Fruit fly (Drosophila melanogaster) whole organism, wandering third instar larva: ENCODE data around the gene CG43049.

Experiments used
- Abd-B ChIP-seq: fragments of >200 bp; optimal IDR thresholded peaks from 2 replicates; lab custom pipeline; 2017; ENCODE audit warnings: missing biosample characterization, missing genetic modification characterization
- CG32264 ChIP-seq: fragments of 200-800 bp; sonication (Bioruptor generic); optimal IDR thresholded peaks from 2 replicates; lab custom pipeline; 2016; ENCODE audit warnings: missing biosample characterization, missing genetic modification characterization
- CG9705 ChIP-seq: fragments of 200-800 bp; sonication (Bioruptor generic); optimal IDR thresholded peaks from 2 replicates; lab custom pipeline; 2018; ENCODE audit warnings: missing biosample characterization, mild to moderate bottlenecking, missing genetic modification characterization
- CrebA ChIP-seq: fragments of 200-800 bp; sonication (Bioruptor generic); optimal IDR thresholded peaks from 2 replicates; lab custom pipeline; 2016; ENCODE audit warnings: missing biosample characterization, mild to moderate bottlenecking, missing genetic modification characterization, borderline replicate concordance
- Dfd ChIP-seq: fragments of >200 bp; optimal IDR thresholded peaks from 2 replicates; lab custom pipeline; 2017; ENCODE audit warnings: missing biosample characterization, missing genetic modification characterization
- Dif ChIP-seq: fragments of 200-275, 200-300 bp; sonication (Bioruptor generic); optimal IDR thresholded peaks from 2 replicates; lab custom pipeline; 2018; ENCODE audit warnings: missing biosample characterization, missing genetic modification characterization; ENCODE audit not compliant: partially characterized antibody
- HLH106 ChIP-seq: fragments of 200-800 bp; optimal IDR thresholded peaks from 3 replicates; lab custom pipeline; 2019; ENCODE audit warnings: missing biosample characterization, mild to moderate bottlenecking, missing genetic modification characterization, moderate library complexity
- Hnf4 ChIP-seq: fragments of 200-800 bp; sonication (Bioruptor generic); optimal IDR thresholded peaks from 2 replicates; lab custom pipeline; 2016; ENCODE audit warnings: missing biosample characterization, mild to moderate bottlenecking, missing genetic modification characterization
- Hr78 ChIP-seq: fragments of >200 bp; optimal IDR thresholded peaks from 2 replicates; lab custom pipeline; 2017; ENCODE audit warnings: missing biosample characterization, missing genetic modification characterization
- Hr83 ChIP-seq: fragments of 200-300 bp; sonication (Bioruptor generic); optimal IDR thresholded peaks from 2 replicates; lab custom pipeline; 2016; ENCODE audit warnings: missing biosample characterization, mild to moderate bottlenecking, missing genetic modification characterization, moderate library complexity; ENCODE audit not compliant: poor library complexity, severe bottlenecking
- Jra ChIP-seq: sonication (Bioruptor generic); optimal IDR thresholded peaks from 2 replicates; lab custom pipeline; 2016; ENCODE audit warnings: missing biosample characterization, missing genetic modification characterization
- Mio ChIP-seq: sonication (Bioruptor generic); optimal IDR thresholded peaks from 2 replicates; lab custom pipeline; 2016; ENCODE audit warnings: missing biosample characterization, missing genetic modification characterization
- Myc ChIP-seq: fragments of >200 bp; optimal IDR thresholded peaks from 2 replicates; lab custom pipeline; 2017
- N ChIP-seq: fragments of >200 bp; optimal IDR thresholded peaks from 2 replicates; lab custom pipeline; 2018; ENCODE audit warnings: missing biosample characterization, missing external identifiers, missing genetic modification characterization
- OdsH ChIP-seq: fragments of 200-800 bp; sonication (Bioruptor generic); optimal IDR thresholded peaks from 2 replicates; lab custom pipeline; 2016; ENCODE audit warnings: missing biosample characterization, mild to moderate bottlenecking, missing genetic modification characterization
- Sp1 ChIP-seq: fragments of 200-800 bp; sonication (Bioruptor generic); optimal IDR thresholded peaks from 3 replicates; lab custom pipeline; 2019; ENCODE audit warnings: missing biosample characterization, mild to moderate bottlenecking, missing genetic modification characterization, moderate library complexity
- Vsx2 ChIP-seq: fragments of 200-300, 225-300 bp; sonication (Bioruptor generic); optimal IDR thresholded peaks from 2 replicates; lab custom pipeline; 2018; ENCODE audit warnings: missing biosample characterization, missing genetic modification characterization; ENCODE audit not compliant: partially characterized antibody
- br ChIP-seq: fragments of 200-800 bp; sonication (Bioruptor generic); optimal IDR thresholded peaks from 2 replicates; lab custom pipeline; 2016; ENCODE audit warnings: missing biosample characterization, missing genetic modification characterization
- brk ChIP-seq: fragments of 200-800 bp; sonication (Bioruptor generic); optimal IDR thresholded peaks from 2 replicates; lab custom pipeline; 2016; ENCODE audit warnings: missing biosample characterization, mild to moderate bottlenecking, missing genetic modification characterization
- dl ChIP-seq, 2 experiments: fragments of 175-275, 200-275 bp in 1 of 2; fragments of 200-275 bp in 1 of 2; sonication (Bioruptor generic); optimal IDR thresholded peaks; lab custom pipeline; 2018; ENCODE audit warnings: mild to moderate bottlenecking in 2 of 2, missing biosample characterization in 2 of 2, missing genetic modification characterization in 2 of 2, moderate library complexity in 2 of 2; ENCODE audit not compliant: partially characterized antibody in 2 of 2, insufficient read depth in 1 of 2
- dmrt93B ChIP-seq: fragments of 200-800 bp; sonication (Bioruptor generic); optimal IDR thresholded peaks from 2 replicates; lab custom pipeline; 2018; ENCODE audit warnings: missing biosample characterization, mild to moderate bottlenecking, missing genetic modification characterization
- foxo ChIP-seq, 2 experiments: fragments of 200-800 bp; sonication (Bioruptor generic); optimal IDR thresholded peaks; 2 replicates in 1 of 2; 3 replicates in 1 of 2; lab custom pipeline; 2016 to 2017; ENCODE audit warnings: missing biosample characterization in 2 of 2, missing genetic modification characterization in 2 of 2
- fru ChIP-seq: fragments of 200-800 bp; sonication (Bioruptor generic); optimal IDR thresholded peaks from 3 replicates; lab custom pipeline; 2016; ENCODE audit warnings: missing biosample characterization, mild to moderate bottlenecking, missing genetic modification characterization
- h ChIP-seq: fragments of 200-800 bp; sonication (Bioruptor generic); optimal IDR thresholded peaks from 3 replicates; lab custom pipeline; 2016; ENCODE audit warnings: missing biosample characterization, mild to moderate bottlenecking, missing genetic modification characterization
- jim ChIP-seq: fragments of 175-275, 200-325 bp; sonication (Bioruptor generic); optimal IDR thresholded peaks from 2 replicates; lab custom pipeline; 2016; ENCODE audit warnings: missing biosample characterization, mild to moderate bottlenecking, missing genetic modification characterization
- pan ChIP-seq: fragments of >200 bp; optimal IDR thresholded peaks from 2 replicates; lab custom pipeline; 2017
- rgr ChIP-seq: fragments of 200-800 bp; sonication (Bioruptor generic); optimal IDR thresholded peaks from 3 replicates; lab custom pipeline; 2016; ENCODE audit warnings: missing biosample characterization, mild to moderate bottlenecking, missing genetic modification characterization
- sage ChIP-seq: fragments of 200-800 bp; sonication (Bioruptor generic); optimal IDR thresholded peaks from 2 replicates; lab custom pipeline; 2016; ENCODE audit warnings: missing biosample characterization, mild to moderate bottlenecking, missing genetic modification characterization
- sv ChIP-seq: fragments of 200-800 bp; sonication (Bioruptor generic); optimal IDR thresholded peaks from 3 replicates; lab custom pipeline; 2016; ENCODE audit warnings: missing biosample characterization, missing genetic modification characterization
- tai ChIP-seq: sonication (Bioruptor generic); optimal IDR thresholded peaks from 2 replicates; lab custom pipeline; 2016; ENCODE audit warnings: missing biosample characterization, missing genetic modification characterization

The CG43049 gene

dm6 chr3L:18920219-18920618 lies 4.7 kb upstream of the CG43049 start, which contains the start of gene CG18223:
CG18223 (minus strand) TSS chr3L:18920319.
- TF ChIP-seq sv (GFP tag; lab: Kevin White, UChicago), result no peak
- TF ChIP-seq Jra (GFP tag; lab: Kevin White, UChicago), result no peak
- TF ChIP-seq Vsx2, result no peak
- TF ChIP-seq OdsH (GFP tag; lab: Kevin White, UChicago), result no peak
- TF ChIP-seq Hnf4 (GFP tag; lab: Kevin White, UChicago), result no peak
- no peak for TF ChIP-seq Abd-B (GFP tag; lab: Kevin White, UChicago)
- TF ChIP-seq, all 38 proteins: peak for 0

dm6 chr3L:18922086-18922485 lies 2.8 kb upstream of the CG43049 start, which contains the start of gene CG3819:
CG3819 (minus strand) TSS chr3L:18922108.
- TF ChIP-seq foxo (GFP tag; optimal IDR thresholded peaks at IDR 0.05; lab: Kevin White, UChicago) (no peak), br (GFP tag; lab: Kevin White, UChicago) (no peak), HLH106 (tag; lab: Kevin White, UChicago) (no peak), CrebA (no peak), Sp1 (GFP tag; lab: Kevin White, UChicago) (no peak), Mio (no peak), jim (no peak), Vsx2 (no peak), dl (GFP tag; optimal IDR thresholded peaks at IDR 0.05; lab: Kevin White, UChicago; ENCODE audit: insufficient read depth in 1 of 2, partially characterized antibody in 2 of 2) (no peak), Dfd (no peak), brk (GFP tag; lab: Kevin White, UChicago) (no peak), CG32264 (GFP tag; lab: Kevin White, UChicago) (no peak), Dif (GFP tag; lab: Kevin White, UChicago) (no peak), pan (lab: Kevin White, UChicago) (no peak), dmrt93B (GFP tag; lab: Kevin White, UChicago) (no peak), Jra (GFP tag; lab: Kevin White, UChicago) (no peak), fru (GFP tag; lab: Kevin White, UChicago) (no peak), sage (GFP tag; lab: Kevin White, UChicago) (no peak), Hnf4 (GFP tag; lab: Kevin White, UChicago) (no peak), Hr78 (GFP tag; lab: Kevin White, UChicago) (no peak)
- TF ChIP-seq, all 38 proteins: peak for 0

dm6 chr3L:18945938-18946337 lies 21.0 kb downstream of the CG43049 start, which contains the start of gene CG32204:
CG32204 (minus strand) TSS chr3L:18946038.
- no peak for TF ChIP-seq rgr
- TF ChIP-seq Jra (GFP tag; lab: Kevin White, UChicago), result no peak
- TF ChIP-seq Hr83, result no peak
- no peak for TF ChIP-seq CG9705 (GFP tag; lab: Kevin White, UChicago)
- TF ChIP-seq h (GFP tag; lab: Kevin White, UChicago), result no peak
- TF ChIP-seq Hnf4 (GFP tag; lab: Kevin White, UChicago), result no peak

DNA sequence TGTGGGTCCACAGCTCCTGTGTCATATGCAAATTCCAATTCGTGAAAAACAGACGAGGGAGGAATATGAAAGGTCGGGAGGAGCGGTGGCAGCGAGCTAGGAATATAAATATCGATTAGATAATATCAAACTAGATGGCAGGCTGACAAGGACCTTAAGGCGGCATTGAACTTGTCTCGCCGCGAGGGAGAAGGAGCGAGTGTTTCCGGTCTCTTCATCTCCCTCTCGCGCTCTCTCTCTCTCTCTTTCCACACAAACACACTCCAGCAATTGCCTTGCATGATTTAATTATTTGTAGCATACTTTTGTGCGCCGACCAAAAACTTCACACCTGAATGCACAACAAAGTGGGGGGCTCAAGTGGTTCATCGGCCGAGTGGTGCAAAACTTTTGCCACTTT lies 22.1 kb downstream of the CG43049 start:
- peak; percentile 9 for TF ChIP-seq Myc (lab: Kevin White, UChicago)
- no peak for TF ChIP-seq OdsH (GFP tag; lab: Kevin White, UChicago)
- TF ChIP-seq tai (GFP tag; lab: Kevin White, UChicago), result no peak
- no peak for TF ChIP-seq Abd-B (GFP tag; lab: Kevin White, UChicago)
- TF ChIP-seq N (GFP tag; lab: Kevin White, UChicago), result no peak
- no peak for TF ChIP-seq Mio
- peak; percentile 40 for TF ChIP-seq dmrt93B (GFP tag; lab: Kevin White, UChicago)

dm6 chr3L:18949137-18949536 lies 24.2 kb downstream of the CG43049 start:
- TF ChIP-seq Myc (lab: Kevin White, UChicago), result peak; percentile 75
- TF ChIP-seq HLH106 (tag; lab: Kevin White, UChicago), result no peak
- TF ChIP-seq N (GFP tag; lab: Kevin White, UChicago), result peak; percentile 34
- no peak for TF ChIP-seq Hnf4 (GFP tag; lab: Kevin White, UChicago)
- peak; percentile 73 for TF ChIP-seq Vsx2
- peak; percentile 14 for TF ChIP-seq Dif (GFP tag; lab: Kevin White, UChicago)
